Fruit fly (Drosophila melanogaster): ENCODE data around the gene CG42592.

DNA sequence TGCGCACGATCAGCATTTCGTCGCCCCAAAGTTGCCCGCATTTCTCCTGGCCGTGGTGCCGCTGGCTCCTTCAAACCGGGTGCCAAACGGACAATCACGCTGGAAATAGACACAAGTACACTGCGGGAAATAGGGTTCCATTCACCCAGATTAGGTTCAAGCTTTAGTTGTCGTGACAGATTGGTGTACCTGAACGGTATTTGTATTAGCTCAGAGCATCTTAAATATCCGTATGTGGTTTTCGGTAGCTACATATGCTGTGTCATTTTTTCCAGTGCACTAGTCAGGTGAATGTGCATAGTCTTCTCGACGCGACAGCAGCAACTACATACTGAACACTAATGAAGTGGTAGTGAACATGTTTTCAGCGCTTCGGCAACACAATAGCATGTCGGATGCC, 11.0 kb upstream of the CG42592 start:
- TF ChIP-seq pad (GFP tag; optimal IDR thresholded peaks at IDR 0.05): no peak
- no peak for TF ChIP-seq cic (GFP tag; optimal IDR thresholded peaks at IDR 0.05)
- TF ChIP-seq CG5204 (GFP tag; optimal IDR thresholded peaks at IDR 0.05): no peak

All from whole organism, adult.